Worm (Caenorhabditis elegans) whole organism, L4/young adult: ENCODE measurements around the gene emb-5.

Source experiments
- W03F9.2 ChIP-seq: fragments of 150-350 bp; optimal IDR thresholded peaks from 2 replicates; lab custom pipeline; 2014; ENCODE audit warnings: missing biosample characterization, missing genetic modification characterization
- dao-5 ChIP-seq: sonication (generic microtip); optimal IDR thresholded peaks from 2 replicates; lab custom pipeline; 2016; ENCODE audit warnings: missing genotype, missing genetic modification characterization, moderate library complexity, missing compliant biosample characterization
- him-1 ChIP-seq: sonication (generic microtip); optimal IDR thresholded peaks from 2 replicates; lab custom pipeline; 2016; ENCODE audit warnings: missing genotype, missing genetic modification reagents, missing genetic modification characterization, missing compliant biosample characterization

emb-5 gene

DNA sequence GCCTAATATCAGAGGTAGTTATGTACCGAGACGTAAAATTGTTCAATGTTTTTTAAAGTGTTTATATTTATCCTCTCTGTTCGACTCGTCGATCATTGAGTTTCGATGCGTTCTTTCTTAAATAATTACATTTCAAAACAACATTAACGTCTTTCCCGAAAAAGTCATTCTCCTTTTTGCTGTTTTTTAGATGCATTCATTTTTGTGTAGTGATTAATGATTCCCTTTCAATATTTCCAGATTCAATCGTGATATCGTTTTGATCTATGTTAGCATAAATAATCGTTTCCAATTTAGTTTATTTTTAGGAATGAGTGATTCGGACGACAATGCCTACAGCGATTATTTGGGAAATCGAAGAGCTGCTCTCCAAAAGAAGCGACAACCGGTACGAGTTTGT lies 26.8 kb downstream of the emb-5 start, which contains the start of gene T04A8.8:
T04A8.8 (plus strand) TSS at position 301 of the 400 bp plus-strand sequence.
- TF ChIP-seq him-1 (tag; lab: Kevin White, UChicago): no peak
- no peak for TF ChIP-seq dao-5
- no peak for TF ChIP-seq W03F9.2 (tag; lab: Kevin White, UChicago)

DNA sequence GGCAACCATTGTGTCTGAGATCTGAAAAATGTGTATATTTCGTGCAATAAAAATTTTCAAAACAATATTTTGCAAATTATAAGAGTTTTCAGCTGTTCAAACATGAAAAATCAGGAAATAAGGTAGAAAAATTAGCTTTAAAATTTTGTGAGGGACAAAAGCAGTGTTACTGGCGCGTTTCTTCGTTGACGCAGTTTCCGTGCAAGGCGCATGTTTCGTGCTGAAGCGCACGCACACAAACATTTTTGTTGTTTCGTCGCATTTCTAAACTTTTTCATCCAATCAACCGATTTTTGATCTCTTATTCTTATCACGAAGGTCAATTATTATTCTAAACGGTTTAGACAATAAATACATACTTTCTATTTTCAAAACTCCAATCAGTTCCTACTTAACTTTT lies 27.2 kb downstream of the emb-5 start, which contains the start of gene nifk-1:
nifk-1 (minus strand) TSS at position 27 of the 400 bp plus-strand sequence.
- TF ChIP-seq him-1 (tag; lab: Kevin White, UChicago) (no peak), W03F9.2 (tag; lab: Kevin White, UChicago) (peak; percentile 87), dao-5 (no peak)

DNA sequence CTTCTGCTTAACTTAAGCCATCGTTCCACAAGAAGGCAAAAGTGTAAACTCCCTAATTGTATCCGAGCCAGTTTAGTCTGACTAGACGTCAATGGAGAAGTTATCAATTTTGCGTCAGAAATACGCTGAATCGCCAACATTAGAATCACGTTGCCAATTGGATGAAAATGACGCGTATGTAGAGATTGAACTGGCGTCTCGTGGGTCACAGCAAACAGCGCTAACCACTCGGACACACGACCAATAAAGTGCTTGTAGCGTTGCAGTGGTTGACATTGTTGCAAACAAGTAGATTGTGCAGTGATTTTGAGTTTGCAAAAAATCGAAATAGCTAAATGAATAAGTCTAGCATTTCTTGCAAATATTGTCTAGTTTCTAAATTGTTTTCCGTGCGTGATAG lies 30.9 kb downstream of the emb-5 start:
- TF ChIP-seq dao-5 (peak; percentile 84), W03F9.2 (tag; lab: Kevin White, UChicago) (peak; percentile 36), him-1 (tag; lab: Kevin White, UChicago) (peak; percentile 63)

DNA sequence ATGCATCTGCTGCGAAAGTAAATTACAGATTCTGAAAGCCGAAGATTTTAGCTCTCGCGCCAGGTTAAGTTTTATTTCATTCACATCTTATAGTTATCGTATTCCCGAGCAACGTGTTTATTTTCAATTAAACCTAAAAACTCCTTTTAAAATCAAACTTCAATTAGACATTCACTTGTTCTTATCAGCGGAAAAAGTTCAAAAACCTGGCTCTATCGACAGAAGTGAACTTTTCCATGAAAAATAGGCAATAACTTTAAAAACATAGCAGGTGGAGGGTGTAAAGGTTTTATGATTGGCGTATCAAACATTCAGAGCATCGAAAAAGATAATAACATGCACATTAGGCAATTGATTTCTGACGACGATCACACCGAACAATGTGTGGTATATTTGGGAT lies 31.5 kb downstream of the emb-5 start, which contains the start of gene ppat-1:
ppat-1 (plus strand) TSS at position 316 of the 400 bp plus-strand sequence.
- no peak for TF ChIP-seq W03F9.2 (tag; lab: Kevin White, UChicago)

DNA sequence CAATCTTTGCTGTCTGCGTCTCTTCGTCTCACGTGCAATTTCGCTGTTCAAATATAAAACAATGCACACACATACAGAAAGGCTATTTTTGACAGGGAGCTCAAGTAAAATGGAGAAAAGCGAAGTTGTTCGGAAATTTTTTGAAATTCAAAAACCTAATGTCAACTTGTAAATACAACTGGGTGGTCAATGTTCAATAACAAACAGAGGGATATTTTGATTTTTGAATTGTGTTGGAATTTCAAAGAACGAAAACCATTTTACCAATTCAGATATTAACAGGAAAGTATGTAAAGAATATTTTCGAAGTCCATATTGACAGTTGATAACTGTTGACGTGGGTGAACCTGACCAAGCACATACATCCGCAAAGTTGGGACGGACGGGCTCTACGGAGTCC lies 32.1 kb downstream of the emb-5 start, which contains the start of gene tag-243:
tag-243 (minus strand) TSS at position 101 of the 400 bp plus-strand sequence.
- TF ChIP-seq him-1 (tag; lab: Kevin White, UChicago) (no peak), dao-5 (no peak), W03F9.2 (tag; lab: Kevin White, UChicago) (no peak)

DNA sequence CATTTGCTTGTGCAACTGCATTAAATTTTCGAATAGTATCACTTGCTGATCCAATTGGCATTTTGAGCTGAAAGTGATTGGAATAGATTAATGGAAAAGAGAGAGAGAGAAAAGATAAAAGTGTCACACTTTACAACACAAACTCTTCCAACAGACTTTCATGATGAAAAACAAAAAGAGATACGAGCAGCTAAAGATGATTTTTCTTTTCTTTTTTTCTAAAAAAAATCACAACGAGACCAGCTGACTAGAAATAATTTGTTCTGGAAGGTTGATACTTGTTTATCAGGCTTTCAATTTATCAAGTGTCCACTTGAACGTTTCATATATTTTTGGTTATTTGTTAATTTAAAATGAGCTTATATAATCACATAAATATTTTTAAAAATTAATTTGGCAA lies 33.3 kb downstream of the emb-5 start:
- TF ChIP-seq him-1 (tag; lab: Kevin White, UChicago) (no peak), W03F9.2 (tag; lab: Kevin White, UChicago) (no peak), dao-5 (no peak)

DNA sequence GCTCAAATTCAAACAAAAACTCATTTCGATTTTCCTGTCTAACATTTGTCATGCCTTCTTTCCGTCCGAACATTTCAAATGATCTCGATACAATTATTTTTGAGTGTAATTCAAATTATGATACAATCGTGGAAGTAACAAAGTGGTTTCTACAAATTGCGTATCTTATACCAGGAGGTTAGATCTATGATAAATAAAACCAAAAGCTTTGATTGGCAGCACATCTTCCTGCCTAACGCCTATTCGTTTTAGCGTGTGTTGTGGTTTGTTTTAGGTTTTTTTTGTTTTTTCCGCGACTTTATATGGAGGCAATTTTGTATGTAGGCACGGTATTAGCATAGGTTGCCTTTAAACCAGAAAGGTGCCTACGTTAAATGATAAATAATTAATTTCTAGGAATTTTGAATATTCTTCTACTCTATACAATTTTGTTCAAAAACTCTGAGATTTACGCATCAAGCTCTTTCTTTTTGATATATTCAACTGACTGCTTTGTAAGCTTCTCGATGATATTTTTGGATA lies 40.4 kb downstream of the emb-5 start, which contains the start of gene srg-11:
srg-11 (plus strand) TSS at position 51 of the 522 bp plus-strand sequence.
- TF ChIP-seq him-1 (tag; lab: Kevin White, UChicago) (no peak), dao-5 (no peak), W03F9.2 (tag; lab: Kevin White, UChicago) (no peak)

DNA sequence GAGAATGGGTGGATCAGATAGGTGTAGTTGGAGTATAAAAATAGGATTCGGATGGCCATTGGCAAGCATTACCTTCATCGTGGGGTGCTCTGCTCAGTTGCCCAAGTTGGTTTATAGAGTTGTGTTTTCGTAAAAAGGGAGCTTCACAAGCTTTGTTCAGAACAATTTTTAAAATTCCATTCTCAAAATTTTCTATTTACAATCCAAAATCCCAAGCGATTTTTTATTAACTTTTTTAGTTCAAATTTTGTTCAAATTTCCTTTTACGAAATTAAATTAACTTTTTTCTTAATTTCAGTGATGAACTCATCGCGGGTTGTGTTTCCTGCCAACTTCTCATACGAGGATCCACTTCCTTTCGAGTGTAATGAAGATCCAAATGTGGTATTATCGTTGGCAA lies 43.0 kb downstream of the emb-5 start, which contains the start of gene srg-10:
srg-10 (plus strand) TSS at position 301 of the 400 bp plus-strand sequence.
- TF ChIP-seq dao-5 (no peak), W03F9.2 (tag; lab: Kevin White, UChicago) (no peak), him-1 (tag; lab: Kevin White, UChicago) (no peak)

DNA sequence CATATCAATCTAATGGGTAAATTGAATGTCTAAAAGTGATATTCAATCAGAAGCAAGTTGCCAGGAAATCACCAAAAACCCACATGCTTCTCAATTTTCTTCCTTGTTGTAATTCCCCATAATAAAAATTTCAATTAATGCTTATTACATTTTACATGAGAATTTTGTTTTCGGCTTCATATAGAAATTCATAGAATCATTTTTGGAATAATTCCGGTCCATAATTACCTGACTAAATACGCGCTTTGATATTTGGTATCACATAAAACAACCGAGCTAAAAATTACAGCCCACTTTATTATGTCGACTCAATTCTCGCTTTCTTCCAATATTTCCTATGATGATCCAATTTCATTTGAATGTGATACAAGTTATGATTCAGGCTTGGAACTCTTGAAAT lies 48.5 kb downstream of the emb-5 start, which contains the start of gene srg-13:
srg-13 (plus strand) TSS at position 301 of the 400 bp plus-strand sequence.
- TF ChIP-seq him-1 (tag; lab: Kevin White, UChicago): no peak
- TF ChIP-seq W03F9.2 (tag; lab: Kevin White, UChicago): no peak
- no peak for TF ChIP-seq dao-5

DNA sequence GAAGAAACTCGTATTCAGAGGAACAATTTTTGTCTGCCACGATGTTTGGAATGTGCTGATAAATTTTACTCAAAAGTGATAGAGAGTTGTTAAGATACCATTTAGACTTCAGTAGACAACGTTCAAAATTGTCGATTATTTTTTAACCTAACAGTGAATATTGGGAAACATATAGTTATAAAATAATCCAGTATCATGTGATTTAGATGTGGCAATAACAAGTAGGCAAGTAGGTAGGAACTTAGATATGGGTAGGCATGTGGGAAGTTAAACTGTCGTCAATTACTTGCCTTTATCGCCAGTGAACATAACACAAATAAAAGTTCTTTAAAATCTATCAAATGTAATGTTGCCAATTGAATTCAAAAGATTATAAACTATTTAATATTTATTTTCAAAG lies 49.0 kb downstream of the emb-5 start, which contains the start of gene T23F11.11:
T23F11.11 (minus strand) TSS at position 101 of the 400 bp plus-strand sequence.
- TF ChIP-seq him-1 (tag; lab: Kevin White, UChicago) (no peak), W03F9.2 (tag; lab: Kevin White, UChicago) (no peak), dao-5 (no peak)

DNA sequence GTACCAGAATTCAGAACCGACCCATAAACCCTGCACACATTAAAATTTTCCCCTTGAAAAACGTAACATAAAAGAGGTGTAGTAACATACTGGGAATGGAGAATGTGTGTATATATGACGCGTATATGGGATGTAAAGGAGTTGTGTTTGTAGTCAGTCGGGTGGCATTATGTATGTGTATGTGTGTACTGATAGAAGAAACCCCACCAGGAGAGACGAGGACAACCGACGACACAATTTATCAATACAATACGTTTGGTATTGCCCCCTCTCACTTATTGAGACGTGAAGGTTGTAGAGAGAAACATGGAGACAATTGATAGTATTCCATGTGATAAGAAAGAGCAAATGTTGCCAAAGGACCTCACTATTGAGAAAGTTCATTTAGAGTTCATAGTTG lies 52.4 kb downstream of the emb-5 start:
- TF ChIP-seq W03F9.2 (tag; lab: Kevin White, UChicago) (no peak), dao-5 (no peak), him-1 (tag; lab: Kevin White, UChicago) (no peak)

DNA sequence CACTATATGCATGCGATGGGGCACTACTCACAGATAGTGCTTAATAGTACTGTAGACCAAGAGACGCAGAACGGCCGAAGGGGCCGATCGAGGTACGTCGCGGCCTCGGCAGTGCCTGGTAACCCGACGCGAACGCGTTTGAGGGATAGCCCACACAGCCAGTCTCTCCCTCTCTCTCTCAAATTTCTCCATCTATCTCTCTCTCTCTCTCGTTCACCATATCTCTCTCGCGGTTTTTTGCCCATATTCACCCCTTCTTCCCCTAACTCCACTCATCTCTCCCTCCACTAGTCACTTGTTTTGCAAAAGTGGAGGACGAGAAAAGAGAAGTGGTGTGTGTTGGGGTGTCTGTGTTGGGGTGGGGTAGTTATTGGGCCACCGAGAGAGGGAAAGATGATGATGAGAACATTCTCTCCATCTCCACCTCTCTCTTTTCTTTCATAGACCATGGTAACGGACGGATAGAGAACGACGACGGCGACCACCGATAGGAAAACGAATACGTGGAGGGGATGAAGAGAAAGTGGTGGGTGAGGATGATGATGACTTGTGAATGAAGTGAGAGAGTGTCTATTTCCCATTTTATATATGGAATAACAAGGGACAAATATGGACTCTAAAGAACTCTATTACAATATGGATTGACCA lies 53.6 kb downstream of the emb-5 start:
- TF ChIP-seq dao-5 (no peak), him-1 (tag; lab: Kevin White, UChicago) (peak; percentile 8), W03F9.2 (tag; lab: Kevin White, UChicago) (no peak)
